Fruit fly (Drosophila melanogaster): Measurements from ENCODE around the gene CG12541.

The CG12541 gene

DNA sequence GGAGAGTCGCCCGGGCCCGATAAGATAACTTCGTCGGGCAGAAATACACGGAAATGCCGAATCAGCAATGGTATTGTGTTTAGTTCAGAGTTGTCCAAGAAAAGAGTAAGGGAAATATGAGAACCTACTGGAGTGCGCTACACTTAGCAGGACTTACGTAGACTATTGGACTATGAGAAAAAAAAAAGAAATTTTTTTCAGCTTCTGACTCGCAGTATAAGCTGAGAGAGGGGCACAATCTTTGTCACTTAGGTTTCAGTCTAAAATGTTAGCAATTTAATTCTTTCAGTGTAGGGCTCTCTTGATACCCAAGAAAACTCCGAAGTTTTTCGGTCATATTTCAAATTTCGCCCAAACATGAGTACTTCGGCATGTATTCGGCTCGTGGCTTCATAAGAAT lies 72.1 kb downstream of the CG12541 start (continued):
- TF ChIP-seq Aef1 (GFP tag; IDR thresholded peaks at IDR 0.05) (peak; percentile 84), fd102C (GFP tag; optimal IDR thresholded peaks at IDR 0.05) (no peak), Drgx (GFP tag; IDR thresholded peaks at IDR 0.05) (no peak), Dfd (GFP tag; optimal IDR thresholded peaks at IDR 0.05) (no peak), scrt (GFP tag; optimal IDR thresholded peaks at IDR 0.05) (peak; percentile 55), peb (GFP tag; IDR thresholded peaks at IDR 0.05) (peak; percentile 58), CG31365 (tag; optimal IDR thresholded peaks at IDR 0.05) (peak; percentile 21), hb (GFP tag; IDR thresholded peaks at IDR 0.05; ENCODE audit: partially characterized antibody) (no peak), pnt (GFP tag; optimal IDR thresholded peaks at IDR 0.05) (peak; percentile 45), D (optimal IDR thresholded peaks at IDR 0.05) (no peak), D (GFP tag; optimal IDR thresholded peaks at IDR 0.05) (peak; percentile 41), CG6654 (GFP tag; optimal IDR thresholded peaks at IDR 0.05) (peak; percentile 38), eyg (GFP tag; optimal IDR thresholded peaks at IDR 0.05) (peak; percentile 47), NFAT (GFP tag; IDR thresholded peaks at IDR 0.05) (peak; percentile 71), mld (GFP tag; IDR thresholded peaks at IDR 0.05; ENCODE audit: partially characterized antibody) (no peak), CG4617 (GFP tag; optimal IDR thresholded peaks at IDR 0.05; ENCODE audit: borderline replicate concordance) (peak; percentile 39), ranshi (GFP tag; IDR thresholded peaks at IDR 0.05) (peak; percentile 83), danr (GFP tag; IDR thresholded peaks at IDR 0.05) (peak; percentile 64), mirr (GFP tag; optimal IDR thresholded peaks at IDR 0.05) (no peak), CG17829 (tag; optimal IDR thresholded peaks at IDR 0.05) (no peak), ken (GFP tag; IDR thresholded peaks at IDR 0.05) (peak; percentile 78; the same call in 2 of the 3 replicates), CG11723 (GFP tag; optimal IDR thresholded peaks at IDR 0.05) (peak; percentile 28), abd-A (tag; optimal IDR thresholded peaks at IDR 0.05) (no peak), Sin3A (optimal IDR thresholded peaks at IDR 0.05) (no peak), en (GFP tag; optimal IDR thresholded peaks at IDR 0.05) (peak; percentile 48), GATAe (GFP tag; conservative IDR thresholded peaks at IDR 0.05) (peak; percentile 77), CG18619 (GFP tag; optimal IDR thresholded peaks at IDR 0.05) (peak; percentile 73), CG14965 (GFP tag; optimal IDR thresholded peaks at IDR 0.05; ENCODE audit: borderline replicate concordance) (no peak), BtbVII (GFP tag; optimal IDR thresholded peaks at IDR 0.05) (peak; percentile 18), CG32772 (GFP tag; IDR thresholded peaks at IDR 0.05) (peak; percentile 78), tap (tag; optimal IDR thresholded peaks at IDR 0.05) (no peak), CG11560 (tag; IDR thresholded peaks at IDR 0.05) (peak; percentile 61; the same call in 1 of the 3 replicates), CG8924 (tag; optimal IDR thresholded peaks at IDR 0.05) (peak; percentile 52), CG30431 (GFP tag; optimal IDR thresholded peaks at IDR 0.05) (peak; percentile 41), CG16779 (GFP tag; IDR thresholded peaks at IDR 0.05) (no peak), CG31224 (GFP tag; IDR thresholded peaks at IDR 0.05) (peak; percentile 69), nau (GFP tag; optimal IDR thresholded peaks at IDR 0.05) (no peak), Gsc (GFP tag; IDR thresholded peaks at IDR 0.05) (peak; percentile 39; the same call in 1 of the 2 replicates), C15 (GFP tag; IDR thresholded peaks at IDR 0.05) (0 out of 3 replicates have a peak, but pooled peaks have one; percentile 59), Jarid2 (GFP tag; optimal IDR thresholded peaks at IDR 0.05) (no peak), Doc3 (GFP tag; IDR thresholded peaks at IDR 0.05; ENCODE audit: partially characterized antibody) (no peak), Dp (GFP tag; optimal IDR thresholded peaks at IDR 0.05) (no peak), tx (GFP tag; optimal IDR thresholded peaks at IDR 0.05) (peak; percentile 58), CG10366 (GFP tag; IDR thresholded peaks at IDR 0.05) (peak; percentile 80)

Data from whole organism, embryonic.